Fruit fly (Drosophila melanogaster) whole organism, embryonic: ENCODE measurements around the gene Cks85A.

Source experiments
- ATbp ChIP-seq: fragments of 200-800 bp; sonication (Bioruptor generic); optimal IDR thresholded peaks from 2 replicates; lab custom pipeline; 2017; ENCODE audit warnings: missing biosample characterization, mild to moderate bottlenecking, missing genetic modification characterization, missing genetic modification reagents
- Atf-2 ChIP-seq: fragments of 200-800 bp; sonication (Bioruptor generic); optimal IDR thresholded peaks from 2 replicates; lab custom pipeline; 2016; ENCODE audit warnings: missing biosample characterization, missing genetic modification characterization
- B-H1 ChIP-seq: fragments of 200-800 bp; sonication (Bioruptor generic); IDR thresholded peaks from 3 replicates; pipeline ENCODE4 v1.3.6; 2022; ENCODE audit warnings: missing biosample characterization, missing genetic modification characterization
- CG10654 ChIP-seq: fragments of 200-800 bp; sonication (Bioruptor generic); optimal IDR thresholded peaks from 2 replicates; lab custom pipeline; 2016; ENCODE audit warnings: missing biosample characterization, missing genetic modification characterization
- CG13123 ChIP-seq: fragments of 200-800 bp; sonication (Bioruptor generic); optimal IDR thresholded peaks from 2 replicates; lab custom pipeline; 2016; ENCODE audit warnings: missing biosample characterization, missing genetic modification characterization
- CG13424 ChIP-seq: fragments of 200-800 bp; sonication (Bioruptor generic); optimal IDR thresholded peaks from 2 replicates; lab custom pipeline; 2019; ENCODE audit warnings: missing biosample characterization, mild to moderate bottlenecking, missing genetic modification characterization, moderate library complexity
- CG15514 ChIP-seq: fragments of 200-800 bp; sonication (Bioruptor generic); optimal IDR thresholded peaks from 3 replicates; lab custom pipeline; 2017; ENCODE audit warnings: missing biosample characterization, missing genetic modification characterization, mild to moderate bottlenecking, moderate library complexity, missing genetic modification reagents
- CG2678 ChIP-seq: fragments of 200-800 bp; sonication (Bioruptor generic); optimal IDR thresholded peaks from 3 replicates; lab custom pipeline; 2019; ENCODE audit warnings: missing biosample characterization, mild to moderate bottlenecking, missing genetic modification characterization, moderate library complexity
- CG2712 ChIP-seq: fragments of 200-800 bp; optimal IDR thresholded peaks from 3 replicates; lab custom pipeline; 2019; ENCODE audit warnings: missing biosample characterization, mild to moderate bottlenecking, missing genetic modification characterization, moderate library complexity
- CG3065 ChIP-seq: fragments of 200-800 bp; sonication (Bioruptor generic); optimal IDR thresholded peaks from 2 replicates; lab custom pipeline; 2016; ENCODE audit warnings: missing biosample characterization, missing genetic modification characterization
- CG31224 ChIP-seq: fragments of 200-800 bp; sonication (Bioruptor generic); IDR thresholded peaks from 2 replicates; pipeline ENCODE4 v1.3.6; 2022; ENCODE audit warnings: missing biosample characterization, missing genetic modification characterization
- CG31365 ChIP-seq: fragments of 200-800 bp; sonication (Bioruptor generic); optimal IDR thresholded peaks from 2 replicates; lab custom pipeline; 2018; ENCODE audit warnings: missing biosample characterization, mild to moderate bottlenecking, missing genetic modification characterization
- CG5180 ChIP-seq: fragments of 200-800 bp; sonication (Bioruptor generic); optimal IDR thresholded peaks from 3 replicates; lab custom pipeline; 2017; ENCODE audit warnings: missing biosample characterization, missing genetic modification characterization, mild to moderate bottlenecking, moderate library complexity, missing genetic modification reagents
- CG5245 ChIP-seq: fragments of 200-800 bp; sonication (Bioruptor generic); optimal IDR thresholded peaks from 3 replicates; lab custom pipeline; 2016; ENCODE audit warnings: missing biosample characterization, missing genetic modification characterization
- CG6272 ChIP-seq: fragments of 200-800 bp; sonication (Bioruptor generic); IDR thresholded peaks from 2 replicates; pipeline ENCODE4 v1.3.6; 2022; ENCODE audit warnings: missing biosample characterization, missing genetic modification characterization
- CG6654 ChIP-seq: fragments of 200-800 bp; sonication (Bioruptor generic); optimal IDR thresholded peaks from 2 replicates; lab custom pipeline; 2017; ENCODE audit warnings: missing biosample characterization, mild to moderate bottlenecking, missing genetic modification characterization
- CG6791 ChIP-seq: fragments of 200-800 bp; sonication (Bioruptor generic); IDR thresholded peaks from 3 replicates; pipeline ENCODE4 v1.3.6; 2022; ENCODE audit warnings: missing biosample characterization, missing genetic modification characterization; ENCODE audit not compliant: partially characterized antibody
- CG7357 ChIP-seq: fragments of 200-800 bp; sonication (Bioruptor generic); IDR thresholded peaks from 3 replicates; pipeline ENCODE4 v1.3.6; 2022; ENCODE audit warnings: missing biosample characterization, missing genetic modification characterization
- CG7839 ChIP-seq: fragments of 200-800 bp; sonication (Bioruptor generic); optimal IDR thresholded peaks from 3 replicates; lab custom pipeline; 2018; ENCODE audit warnings: missing biosample characterization, mild to moderate bottlenecking, missing genetic modification characterization, moderate library complexity
- Doc2 ChIP-seq: fragments of 200-800 bp; sonication (Bioruptor generic); IDR thresholded peaks from 2 replicates; pipeline ENCODE4 v1.3.6; 2022; ENCODE audit warnings: missing biosample characterization, missing genetic modification characterization
- Dp ChIP-seq: fragments of 200-800 bp; sonication (Bioruptor generic); optimal IDR thresholded peaks from 2 replicates; lab custom pipeline; 2018; ENCODE audit warnings: missing biosample characterization, mild to moderate bottlenecking, missing genetic modification characterization, moderate library complexity
- Hand ChIP-seq: fragments of 200-800 bp; sonication (Bioruptor generic); optimal IDR thresholded peaks from 2 replicates; lab custom pipeline; 2017; ENCODE audit warnings: mild to moderate bottlenecking, missing biosample characterization, missing genetic modification reagents, missing genetic modification characterization
- HmgD ChIP-seq: fragments of 200-800 bp; sonication (Bioruptor generic); optimal IDR thresholded peaks from 3 replicates; lab custom pipeline; 2016; ENCODE audit warnings: missing biosample characterization, missing genetic modification characterization
- Hmx ChIP-seq: fragments of 200-800 bp; sonication (Bioruptor generic); optimal IDR thresholded peaks from 2 replicates; lab custom pipeline; 2016; ENCODE audit warnings: missing biosample characterization, missing genetic modification characterization
- Lpt ChIP-seq: fragments of >200 bp; optimal IDR thresholded peaks from 2 replicates; lab custom pipeline; 2018; ENCODE audit warnings: missing biosample characterization, missing genetic modification characterization
- Opbp ChIP-seq: fragments of 200-800 bp; sonication (Bioruptor generic); IDR thresholded peaks from 3 replicates; pipeline ENCODE4 v1.3.6; 2022; ENCODE audit warnings: missing biosample characterization, missing genetic modification characterization; ENCODE audit not compliant: partially characterized antibody
- Rfx ChIP-seq: fragments of 200-800 bp; sonication (Bioruptor generic); IDR thresholded peaks from 2 replicates; pipeline ENCODE4 v1.3.6; 2022; ENCODE audit warnings: missing biosample characterization, missing genetic modification characterization
- Six4 ChIP-seq: fragments of 200-800 bp; sonication (Bioruptor generic); optimal IDR thresholded peaks from 2 replicates; lab custom pipeline; 2016; ENCODE audit warnings: missing biosample characterization, missing genetic modification characterization
- Sry-δ ChIP-seq: fragments of 200-800 bp; sonication (Bioruptor generic); optimal IDR thresholded peaks from 2 replicates; lab custom pipeline; 2016; ENCODE audit warnings: missing biosample characterization, missing genetic modification characterization
- Stat92E ChIP-seq, 3 experiments: fragments of >200 bp in 2 of 3; fragments of 200-800 bp in 1 of 3; sonication (Bioruptor generic) in 1 of 3; optimal IDR thresholded peaks; 2 replicates each; lab custom pipeline; 2017 to 2019; ENCODE audit warnings: missing biosample characterization in 3 of 3, missing genetic modification characterization in 3 of 3, mild to moderate bottlenecking in 1 of 3, moderate library complexity in 1 of 3
- Xbp1 ChIP-seq: fragments of 200-800 bp; sonication (Bioruptor generic); optimal IDR thresholded peaks from 3 replicates; lab custom pipeline; 2016; ENCODE audit warnings: missing biosample characterization, mild to moderate bottlenecking, missing genetic modification characterization
- abd-A ChIP-seq: fragments of 200-800 bp; sonication (Bioruptor generic); optimal IDR thresholded peaks from 3 replicates; lab custom pipeline; 2019; ENCODE audit warnings: missing biosample characterization, mild to moderate bottlenecking, missing genetic modification characterization, moderate library complexity
- cad ChIP-seq: fragments of >200 bp; optimal IDR thresholded peaks from 2 replicates; lab custom pipeline; 2017; ENCODE audit warnings: missing biosample characterization, missing genetic modification characterization
- cato ChIP-seq: fragments of 200-800 bp; sonication (Bioruptor generic); optimal IDR thresholded peaks from 2 replicates; lab custom pipeline; 2016; ENCODE audit warnings: missing biosample characterization, missing genetic modification characterization, borderline replicate concordance
- dati ChIP-seq: fragments of 200-800 bp; sonication (Bioruptor generic); IDR thresholded peaks from 2 replicates; pipeline ENCODE4 v1.3.6; 2022; ENCODE audit warnings: missing biosample characterization, missing genetic modification characterization
- dmrt11E ChIP-seq: fragments of 200-800 bp; sonication (Bioruptor generic); optimal IDR thresholded peaks from 3 replicates; lab custom pipeline; 2018; ENCODE audit warnings: missing biosample characterization, mild to moderate bottlenecking, missing genetic modification characterization, moderate library complexity
- her ChIP-seq: fragments of 200-800 bp; sonication (Bioruptor generic); optimal IDR thresholded peaks from 2 replicates; lab custom pipeline; 2016; ENCODE audit warnings: missing biosample characterization, missing genetic modification characterization
- klu ChIP-seq: fragments of 200-800 bp; sonication (Bioruptor generic); IDR thresholded peaks from 2 replicates; pipeline ENCODE4 v1.3.6; 2022; ENCODE audit warnings: missing biosample characterization, missing genetic modification characterization
- luna ChIP-seq: fragments of 200-800 bp; sonication (Bioruptor generic); optimal IDR thresholded peaks from 2 replicates; lab custom pipeline; 2016; ENCODE audit warnings: missing biosample characterization, missing genetic modification characterization
- p53 ChIP-seq: fragments of 200-800 bp; sonication (Bioruptor generic); optimal IDR thresholded peaks from 2 replicates; lab custom pipeline; 2016; ENCODE audit warnings: missing biosample characterization, missing genetic modification characterization
- pfk ChIP-seq: fragments of 200-800 bp; sonication (Bioruptor generic); optimal IDR thresholded peaks from 2 replicates; lab custom pipeline; 2018; ENCODE audit warnings: missing biosample characterization, mild to moderate bottlenecking, missing genetic modification characterization, moderate library complexity
- phol ChIP-seq: fragments of 200-800 bp; sonication (Bioruptor generic); optimal IDR thresholded peaks from 3 replicates; lab custom pipeline; 2018; ENCODE audit warnings: missing biosample characterization, mild to moderate bottlenecking, missing genetic modification characterization, moderate library complexity
- pros ChIP-seq: fragments of 200-800 bp; sonication (Bioruptor generic); optimal IDR thresholded peaks from 3 replicates; lab custom pipeline; 2019; ENCODE audit warnings: missing biosample characterization, mild to moderate bottlenecking, missing genetic modification characterization, moderate library complexity
- sd ChIP-seq: fragments of 200-800 bp; sonication (Bioruptor generic); optimal IDR thresholded peaks from 3 replicates; lab custom pipeline; 2018; ENCODE audit warnings: missing biosample characterization, mild to moderate bottlenecking, missing genetic modification characterization, moderate library complexity
- sima ChIP-seq: fragments of 200-800 bp; sonication (Bioruptor generic); optimal IDR thresholded peaks from 2 replicates; lab custom pipeline; 2016; ENCODE audit warnings: missing biosample characterization, missing genetic modification characterization
- slbo ChIP-seq: fragments of 200-800 bp; sonication (Bioruptor generic); IDR thresholded peaks from 2 replicates; pipeline ENCODE4 v1.3.6; 2022; ENCODE audit warnings: missing biosample characterization, missing genetic modification characterization
- tna ChIP-seq: fragments of 200-800 bp; sonication (Bioruptor generic); IDR thresholded peaks from 2 replicates; pipeline ENCODE4 v1.3.6; 2022; ENCODE audit warnings: missing biosample characterization, missing genetic modification characterization; ENCODE audit not compliant: partially characterized antibody
- trh ChIP-seq: fragments of 200-800 bp; sonication (Bioruptor generic); optimal IDR thresholded peaks from 2 replicates; lab custom pipeline; 2016; ENCODE audit warnings: missing biosample characterization, missing genetic modification characterization
- z ChIP-seq: fragments of 200-800 bp; sonication (Bioruptor generic); IDR thresholded peaks from 3 replicates; pipeline ENCODE4 v1.3.6; 2022; ENCODE audit warnings: missing biosample characterization, missing genetic modification characterization

The Cks85A gene

dm6 chr3R:8668024-8668856, 50.0 kb downstream of the Cks85A start:
- TF ChIP-seq ATbp (no peak), CG13123 (GFP tag; lab: Kevin White, UChicago) (no peak), her (GFP tag; lab: Kevin White, UChicago) (no peak), pros (GFP tag; lab: Kevin White, UChicago) (no peak), z (GFP tag; lab: Robert Waterston, UW) (no peak), CG6791 (GFP tag; lab: Robert Waterston, UW) (peak; percentile 95), Hmx (GFP tag; lab: Kevin White, UChicago) (no peak), tna (GFP tag; lab: Robert Waterston, UW) (peak; percentile 76), Stat92E (GFP tag; optimal IDR thresholded peaks at IDR 0.05; lab: Kevin White, UChicago) (no peak), trh (GFP tag; lab: Kevin White, UChicago) (no peak), pfk (GFP tag; lab: Kevin White, UChicago) (no peak), Hand (GFP tag; lab: Kevin White, UChicago) (no peak), sima (no peak), Atf-2 (GFP tag; lab: Kevin White, UChicago) (no peak), Xbp1 (no peak), HmgD (GFP tag; lab: Kevin White, UChicago) (no peak), dati (GFP tag; lab: Robert Waterston, UW) (no peak), CG31224 (no peak), Opbp (GFP tag; lab: Robert Waterston, UW) (peak; percentile 92), CG7357 (no peak), Six4 (no peak), p53 (GFP tag; lab: Kevin White, UChicago) (no peak), Lpt (GFP tag; lab: Kevin White, UChicago) (no peak), B-H1 (GFP tag; lab: Robert Waterston, UW) (no peak; the same call in 2 of the 3 replicates), Dp (no peak), Sry-δ (GFP tag; lab: Kevin White, UChicago) (no peak), CG15514 (GFP tag; lab: Kevin White, UChicago) (no peak), CG3065 (GFP tag; lab: Kevin White, UChicago) (no peak), CG5245 (no peak), phol (tag; lab: Kevin White, UChicago) (no peak), CG2678 (tag; lab: Kevin White, UChicago) (peak; percentile 16), cad (GFP tag; lab: Kevin White, UChicago) (no peak), Rfx (GFP tag; lab: Robert Waterston, UW) (no peak), klu (no peak), CG6272 (GFP tag; lab: Robert Waterston, UW) (no peak), CG10654 (no peak), CG6654 (GFP tag; lab: Kevin White, UChicago) (no peak), CG5180 (GFP tag; lab: Kevin White, UChicago) (no peak), Doc2 (no peak), dmrt11E (no peak), cato (GFP tag; lab: Kevin White, UChicago) (no peak), CG7839 (tag; lab: Kevin White, UChicago) (no peak), abd-A (tag; lab: Kevin White, UChicago) (peak; percentile 93), CG13424 (tag; lab: Kevin White, UChicago) (no peak), sd (tag; lab: Kevin White, UChicago) (peak; percentile 42), luna (GFP tag; lab: Kevin White, UChicago) (no peak), CG2712 (no peak), slbo (GFP tag; lab: Robert Waterston, UW) (no peak), CG31365 (tag; lab: Kevin White, UChicago) (no peak)
